Worm (Caenorhabditis elegans) whole organism, early embryonic: ENCODE measurements around the gene srt-68.

ENCODE experiments used
- aly-1 ChIP-seq: sonication (generic microtip); optimal IDR thresholded peaks from 2 replicates; lab custom pipeline; 2016; ENCODE audit warnings: missing genetic modification characterization, missing compliant biosample characterization
- ama-1 ChIP-seq: fragments of 150-350 bp; optimal IDR thresholded peaks from 2 replicates; lab custom pipeline; 2014
- flt-1 ChIP-seq: fragments of 200-800 bp; sonication (Bioruptor generic); IDR thresholded peaks from 2 replicates; pipeline ENCODE4 v1.3.6; 2022; ENCODE audit warnings: missing genetic modification characterization, missing compliant biosample characterization

DNA sequence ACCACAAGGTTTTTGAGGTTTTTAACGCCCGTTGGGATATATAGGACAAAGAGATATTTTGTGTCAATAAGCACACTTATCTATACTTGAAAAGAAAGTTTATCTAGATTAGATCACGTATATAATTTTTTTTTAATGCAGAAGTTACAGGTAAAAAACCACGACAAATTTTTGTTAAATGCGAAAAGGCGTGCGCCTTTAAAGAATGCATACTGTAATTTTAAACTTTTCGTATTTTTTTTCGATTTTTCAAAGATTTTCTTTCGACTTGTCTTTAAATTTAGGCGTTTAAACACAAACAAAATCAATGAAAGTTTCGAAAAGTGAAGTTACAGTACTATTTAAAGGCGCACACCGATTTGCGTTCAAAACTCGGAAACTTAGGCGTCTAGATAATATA lies 48.3 kb downstream of the srt-68 start:
- TF ChIP-seq aly-1 (tag; lab: Kevin White, UChicago), result no peak
- TF ChIP-seq flt-1 (GFP tag; lab: Robert Waterston, UW), result no peak
- no peak for TF ChIP-seq ama-1 (lab: Kevin White, UChicago)
